Worm (Caenorhabditis elegans) whole organism, late embryonic: ENCODE measurements around the gene F22B8.3.

Source experiments
- C38D4.7 ChIP-seq: fragments of 200-800 bp; sonication (Bioruptor generic); optimal IDR thresholded peaks from 2 replicates; lab custom pipeline; 2018; ENCODE audit warnings: mild to moderate bottlenecking, missing genetic modification characterization, moderate library complexity, missing compliant biosample characterization
- F13H6.1 ChIP-seq: sonication (generic microtip); optimal IDR thresholded peaks from 2 replicates; lab custom pipeline; 2016; ENCODE audit warnings: missing genetic modification characterization, missing compliant biosample characterization
- K02D7.2 ChIP-seq: sonication (generic microtip); optimal IDR thresholded peaks from 2 replicates; lab custom pipeline; 2017; ENCODE audit warnings: mild to moderate bottlenecking, missing genetic modification characterization, missing compliant biosample characterization
- T23F11.4 ChIP-seq: fragments of 200-800 bp; sonication (Bioruptor generic); optimal IDR thresholded peaks from 2 replicates; lab custom pipeline; 2018; ENCODE audit warnings: mild to moderate bottlenecking, missing genetic modification characterization, missing compliant biosample characterization
- Y22D7AL.16 ChIP-seq: sonication (generic microtip); optimal IDR thresholded peaks from 2 replicates; lab custom pipeline; 2016; ENCODE audit warnings: missing genetic modification characterization, missing compliant biosample characterization
- ceh-19 ChIP-seq: fragments of 200-800 bp; sonication (Bioruptor generic); optimal IDR thresholded peaks from 2 replicates; lab custom pipeline; 2018; ENCODE audit warnings: mild to moderate bottlenecking, missing genetic modification characterization, missing compliant biosample characterization
- ceh-30 ChIP-seq: fragments of 150-350 bp; optimal IDR thresholded peaks from 2 replicates; lab custom pipeline; 2014; ENCODE audit warnings: missing biosample characterization, missing genetic modification characterization
- ceh-31 ChIP-seq: sonication (generic microtip); optimal IDR thresholded peaks from 2 replicates; lab custom pipeline; 2016; ENCODE audit warnings: missing genetic modification characterization, missing compliant biosample characterization
- ceh-34 ChIP-seq: sonication (generic microtip); optimal IDR thresholded peaks from 2 replicates; lab custom pipeline; 2016; ENCODE audit warnings: mild to moderate bottlenecking, missing genetic modification characterization, missing compliant biosample characterization
- ceh-6 ChIP-seq: fragments of 200-800 bp; sonication (Bioruptor generic); optimal IDR thresholded peaks from 2 replicates; lab custom pipeline; 2018; ENCODE audit warnings: mild to moderate bottlenecking, missing genetic modification characterization, missing compliant biosample characterization
- ceh-9 ChIP-seq: sonication (generic microtip); optimal IDR thresholded peaks from 2 replicates; lab custom pipeline; 2016; ENCODE audit warnings: mild to moderate bottlenecking, missing genetic modification characterization, inconsistent platforms, missing compliant biosample characterization
- dve-1 ChIP-seq: sonication (generic microtip); optimal IDR thresholded peaks from 2 replicates; lab custom pipeline; 2017; ENCODE audit warnings: antibody characterized with exemption, mild to moderate bottlenecking, missing genetic modification characterization, missing compliant biosample characterization
- elt-4 ChIP-seq: sonication (generic microtip); optimal IDR thresholded peaks from 2 replicates; lab custom pipeline; 2016; ENCODE audit warnings: missing genetic modification characterization, missing compliant biosample characterization
- ets-4 ChIP-seq: sonication (generic microtip); optimal IDR thresholded peaks from 2 replicates; lab custom pipeline; 2016; ENCODE audit warnings: missing genetic modification characterization, missing compliant biosample characterization
- eyg-1 ChIP-seq: sonication (generic microtip); optimal IDR thresholded peaks from 2 replicates; lab custom pipeline; 2016; ENCODE audit warnings: missing genotype, missing genetic modification characterization, missing compliant biosample characterization
- fax-1 ChIP-seq: sonication (generic microtip); optimal IDR thresholded peaks from 2 replicates; lab custom pipeline; 2016; ENCODE audit warnings: missing genotype, missing genetic modification characterization, missing compliant biosample characterization
- hlh-13 ChIP-seq: fragments of 200-800 bp; sonication (Bioruptor generic); optimal IDR thresholded peaks from 2 replicates; lab custom pipeline; 2018; ENCODE audit warnings: mild to moderate bottlenecking, missing genetic modification characterization, missing compliant biosample characterization
- hlh-8 ChIP-seq: sonication (generic microtip); optimal IDR thresholded peaks from 2 replicates; lab custom pipeline; 2016; ENCODE audit warnings: missing genotype, missing genetic modification characterization, missing compliant biosample characterization
- madf-2 ChIP-seq: sonication (generic microtip); optimal IDR thresholded peaks from 2 replicates; lab custom pipeline; 2017; ENCODE audit warnings: missing genetic modification characterization, missing compliant biosample characterization
- mec-3 ChIP-seq: sonication (generic microtip); optimal IDR thresholded peaks from 2 replicates; lab custom pipeline; 2016; ENCODE audit warnings: borderline replicate concordance, missing genetic modification characterization, missing compliant biosample characterization
- nfya-1 ChIP-seq: sonication (generic microtip); optimal IDR thresholded peaks from 2 replicates; lab custom pipeline; 2017; ENCODE audit warnings: missing genetic modification characterization, mild to moderate bottlenecking, missing compliant biosample characterization, antibody characterized with exemption, moderate library complexity
- nhr-11 ChIP-seq: fragments of 150-350 bp; optimal IDR thresholded peaks from 2 replicates; lab custom pipeline; 2014; ENCODE audit warnings: missing biosample characterization, missing genetic modification characterization
- nhr-232 ChIP-seq: sonication (generic microtip); optimal IDR thresholded peaks from 2 replicates; lab custom pipeline; 2016; ENCODE audit warnings: missing genetic modification characterization, missing compliant biosample characterization
- npax-4 ChIP-seq: sonication (generic microtip); optimal IDR thresholded peaks from 2 replicates; lab custom pipeline; 2016; ENCODE audit warnings: missing genetic modification characterization, missing compliant biosample characterization
- pax-1 ChIP-seq: fragments of 150-350 bp; optimal IDR thresholded peaks from 2 replicates; lab custom pipeline; 2014; ENCODE audit warnings: missing biosample characterization, missing genetic modification characterization
- pha-2 ChIP-seq: sonication (generic microtip); optimal IDR thresholded peaks from 2 replicates; lab custom pipeline; 2017; ENCODE audit warnings: mild to moderate bottlenecking, missing genetic modification characterization, missing compliant biosample characterization
- pha-4 ChIP-seq: fragments of 150-350 bp; optimal IDR thresholded peaks from 2 replicates; lab custom pipeline; 2018; ENCODE audit warnings: missing biosample characterization, missing genetic modification reagents, missing genetic modification characterization
- pqm-1 ChIP-seq: sonication (generic microtip); optimal IDR thresholded peaks from 2 replicates; lab custom pipeline; 2016; ENCODE audit warnings: missing genetic modification characterization, missing compliant biosample characterization
- ref-2 ChIP-seq: sonication (generic microtip); optimal IDR thresholded peaks from 2 replicates; lab custom pipeline; 2016; ENCODE audit warnings: missing genetic modification characterization, missing compliant biosample characterization
- syd-9 ChIP-seq: sonication (generic microtip); optimal IDR thresholded peaks from 2 replicates; lab custom pipeline; 2016; ENCODE audit warnings: mild to moderate bottlenecking, missing genetic modification characterization, moderate library complexity, missing compliant biosample characterization
- tbx-2 ChIP-seq: sonication (generic microtip); optimal IDR thresholded peaks from 2 replicates; lab custom pipeline; 2016; ENCODE audit warnings: missing genetic modification characterization, missing compliant biosample characterization
- tbx-7 ChIP-seq: sonication (generic microtip); optimal IDR thresholded peaks from 2 replicates; lab custom pipeline; 2016; ENCODE audit warnings: missing genotype, missing genetic modification characterization, missing compliant biosample characterization
- unc-3 ChIP-seq, 2 experiments: fragments of 200-800 bp in 1 of 2; sonication (Bioruptor generic) in 1 of 2; sonication (generic microtip) in 1 of 2; conservative IDR thresholded peaks in 1 of 2; optimal IDR thresholded peaks in 1 of 2; 2 replicates each; pipeline versions ENCODE4 v1.3.6 to Lab custom; 2016 to 2022; ENCODE audit warnings: missing compliant biosample characterization in 2 of 2, missing genetic modification characterization in 2 of 2, missing genetic modification reagents in 1 of 2
- unc-42 ChIP-seq: sonication (generic microtip); optimal IDR thresholded peaks from 2 replicates; lab custom pipeline; 2016; ENCODE audit warnings: missing genotype, missing genetic modification characterization, missing compliant biosample characterization
- unc-55 ChIP-seq: sonication (generic microtip); optimal IDR thresholded peaks from 2 replicates; lab custom pipeline; 2017; ENCODE audit warnings: missing biosample characterization, missing genetic modification reagents, missing genetic modification characterization
- unc-86 ChIP-seq: sonication (generic microtip); optimal IDR thresholded peaks from 2 replicates; lab custom pipeline; 2016; ENCODE audit warnings: missing genetic modification characterization, missing compliant biosample characterization
- zip-5 ChIP-seq: sonication (generic microtip); optimal IDR thresholded peaks from 2 replicates; lab custom pipeline; 2016; ENCODE audit warnings: missing genetic modification characterization, missing compliant biosample characterization
- ztf-16 ChIP-seq: sonication (generic microtip); optimal IDR thresholded peaks from 2 replicates; lab custom pipeline; 2017; ENCODE audit warnings: missing genetic modification characterization, missing compliant biosample characterization

The F22B8.3 gene

ce11 chrV:16049177-16049576, 41.6 kb upstream of the F22B8.3 start, which contains the start of gene best-12:
TSS of gene best-12 (plus strand) at chrV:16049477.
- TF ChIP-seq unc-55 (GFP tag; lab: Kevin White, UChicago) (no peak), pha-2 (tag; lab: Kevin White, UChicago) (no peak), nfya-1 (tag; lab: Kevin White, UChicago) (no peak), pha-4 (no peak), hlh-13 (GFP tag; lab: Kevin White, UChicago) (no peak), syd-9 (no peak), dve-1 (no peak), unc-86 (no peak), ztf-16 (tag; lab: Kevin White, UChicago) (no peak), nhr-232 (tag; lab: Kevin White, UChicago) (no peak), fax-1 (no peak), unc-42 (no peak), F13H6.1 (tag; lab: Kevin White, UChicago) (no peak), Y22D7AL.16 (tag; lab: Kevin White, UChicago) (no peak), pax-1 (tag; lab: Kevin White, UChicago) (no peak), ceh-31 (no peak), ceh-6 (GFP tag; lab: Kevin White, UChicago) (no peak), ceh-34 (tag; lab: Kevin White, UChicago) (no peak)
- TF ChIP-seq, all 69 proteins: peak for 0

DNA sequence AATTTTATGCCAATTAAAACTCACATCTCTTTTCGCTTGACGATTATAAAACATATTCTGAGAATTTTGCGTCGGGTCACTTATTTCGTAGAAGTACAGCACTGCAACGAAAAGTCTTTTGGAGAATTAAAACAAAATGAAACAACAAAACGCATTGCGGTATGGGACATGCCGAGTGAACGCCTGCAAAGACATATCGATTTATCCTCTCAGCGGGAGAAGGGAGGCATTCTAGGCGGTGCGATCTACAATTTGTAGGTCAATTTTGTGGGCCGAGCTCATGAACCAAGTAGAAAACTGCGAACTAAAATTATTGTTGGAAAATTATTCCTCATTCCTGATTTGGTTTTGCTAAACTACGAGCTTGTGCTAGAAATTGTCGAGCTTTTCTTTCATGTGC, 37.4 kb upstream of the F22B8.3 start, which contains the start of gene F14H3.3:
Gene F14H3.3 (minus strand): TSS at position 101 of the 400 bp plus-strand sequence.
- TF ChIP-seq Y22D7AL.16 (tag; lab: Kevin White, UChicago) (no peak), ref-2 (tag; lab: Kevin White, UChicago) (no peak), ceh-30 (tag; lab: Kevin White, UChicago) (no peak), ceh-9 (no peak), npax-4 (tag; lab: Kevin White, UChicago) (no peak), nhr-11 (tag; lab: Kevin White, UChicago) (no peak), zip-5 (tag; lab: Kevin White, UChicago) (no peak), ets-4 (tag; lab: Kevin White, UChicago) (no peak), madf-2 (no peak), tbx-7 (no peak), unc-3 (GFP tag; conservative IDR thresholded peaks at IDR 0.05; lab: Robert Waterston, UW) (no peak), unc-3 (tag; optimal IDR thresholded peaks at IDR 0.05; lab: Kevin White, UChicago) (no peak), hlh-8 (no peak)

DNA sequence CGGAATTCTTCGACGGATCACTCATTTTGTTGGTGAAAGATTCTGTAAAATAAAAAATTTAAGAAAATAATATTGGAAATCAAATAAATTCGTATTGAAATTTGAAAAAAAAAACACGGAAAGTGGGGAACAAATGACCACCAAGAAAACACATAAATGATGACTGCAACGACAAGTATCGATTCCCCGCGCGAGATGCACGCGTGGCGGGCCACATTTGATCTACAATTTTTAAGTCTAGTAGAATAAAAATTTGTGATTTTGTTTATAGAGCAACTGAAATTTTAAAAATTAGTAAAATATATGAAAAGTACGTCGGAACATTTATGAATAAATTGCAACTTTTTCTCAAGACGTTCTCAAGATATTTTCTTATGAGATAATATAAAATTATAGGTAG, 35.8 kb upstream of the F22B8.3 start, which contains the start of gene F14H3.4:
Gene F14H3.4 (minus strand): TSS at position 42 of the 400 bp plus-strand sequence.
- TF ChIP-seq C38D4.7 (GFP tag; lab: Kevin White, UChicago) (no peak), unc-55 (GFP tag; lab: Kevin White, UChicago) (no peak), unc-86 (no peak), tbx-7 (no peak), pqm-1 (tag; lab: Kevin White, UChicago) (no peak), elt-4 (tag; lab: Kevin White, UChicago) (no peak), tbx-2 (no peak), F13H6.1 (tag; lab: Kevin White, UChicago) (no peak), eyg-1 (no peak)
- TF ChIP-seq, all 69 proteins: peak for 0

DNA sequence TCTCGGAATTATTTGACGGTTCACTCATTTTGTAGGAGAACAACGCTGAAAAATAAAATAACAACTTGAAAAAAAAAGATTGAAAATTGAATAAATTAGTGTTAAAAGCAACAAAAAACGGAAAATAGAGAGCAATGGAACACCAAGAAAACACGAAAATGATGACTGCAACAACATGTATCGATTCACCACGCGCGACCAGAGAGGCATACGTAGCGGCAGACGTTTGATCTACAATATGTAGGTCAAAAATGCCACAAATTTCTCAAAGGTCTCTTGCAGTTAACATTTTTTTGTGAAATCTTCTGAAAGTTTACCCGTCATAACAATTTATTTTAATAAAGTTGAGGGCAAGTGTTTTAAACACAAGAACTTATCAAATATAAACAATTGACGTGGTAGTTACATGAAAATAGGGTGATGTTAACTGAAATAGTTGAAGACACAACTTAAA, 33.7 kb upstream of the F22B8.3 start, which contains the start of gene F14H3.5:
Gene F14H3.5 (minus strand): TSS at position 51 of the 454 bp plus-strand sequence.
- no peak for TF ChIP-seq K02D7.2
- TF ChIP-seq ref-2 (tag; lab: Kevin White, UChicago): no peak
- TF ChIP-seq hlh-8: no peak
- no peak for TF ChIP-seq ceh-19 (GFP tag; lab: Kevin White, UChicago)
- TF ChIP-seq F13H6.1 (tag; lab: Kevin White, UChicago): no peak
- no peak for TF ChIP-seq mec-3 (tag; lab: Kevin White, UChicago)
- no peak for TF ChIP-seq ceh-6 (GFP tag; lab: Kevin White, UChicago)
- no peak for TF ChIP-seq T23F11.4
